Worm (Caenorhabditis elegans) whole organism, mixed stage, embryonic: ENCODE measurements around the gene K12B6.9.

ENCODE experiments used
- M03D4.4 ChIP-seq: sonication (generic microtip); optimal IDR thresholded peaks from 2 replicates; lab custom pipeline; 2017; ENCODE audit warnings: mild to moderate bottlenecking, missing genetic modification characterization, missing compliant biosample characterization
- bed-3 ChIP-seq: fragments of 200-800 bp; sonication (Bioruptor generic); optimal IDR thresholded peaks from 3 replicates; lab custom pipeline; 2018; ENCODE audit warnings: mild to moderate bottlenecking, missing genetic modification characterization, moderate library complexity, missing compliant biosample characterization
- blmp-1 ChIP-seq: fragments of 150-350 bp; optimal IDR thresholded peaks from 2 replicates; lab custom pipeline; 2014; ENCODE audit warnings: missing biosample characterization, missing genetic modification characterization
- ces-1 ChIP-seq: fragments of 150-350 bp; optimal IDR thresholded peaks from 2 replicates; lab custom pipeline; 2014; ENCODE audit warnings: missing biosample characterization, missing genetic modification reagents, missing genetic modification characterization
- drap-1 ChIP-seq: fragments of 200-800 bp; sonication (Bioruptor generic); optimal IDR thresholded peaks from 3 replicates; lab custom pipeline; 2018; ENCODE audit warnings: mild to moderate bottlenecking, missing genetic modification characterization, missing compliant biosample characterization
- elt-1 ChIP-seq: sonication (generic microtip); optimal IDR thresholded peaks from 2 replicates; lab custom pipeline; 2017; ENCODE audit warnings: missing genetic modification characterization, mild to moderate bottlenecking, missing compliant biosample characterization, antibody characterized with exemption, moderate library complexity, borderline replicate concordance; ENCODE audit not compliant: insufficient read depth
- elt-3 ChIP-seq: fragments of 150-350 bp; optimal IDR thresholded peaks from 2 replicates; lab custom pipeline; 2014; ENCODE audit warnings: missing biosample characterization, missing genetic modification characterization
- flh-1 ChIP-seq: fragments of 200-800 bp; sonication (Bioruptor generic); optimal IDR thresholded peaks from 2 replicates; lab custom pipeline; 2018; ENCODE audit warnings: mild to moderate bottlenecking, missing genetic modification characterization, moderate library complexity, missing compliant biosample characterization
- hlh-1 ChIP-seq: fragments of 150-350 bp; optimal IDR thresholded peaks from 2 replicates; lab custom pipeline; 2014; ENCODE audit warnings: missing biosample characterization, missing genetic modification reagents, missing genetic modification characterization
- lsy-2 ChIP-seq: fragments of 150-350 bp; optimal IDR thresholded peaks from 2 replicates; lab custom pipeline; 2014; ENCODE audit warnings: missing biosample characterization, missing genetic modification characterization
- mab-5 ChIP-seq: fragments of 150-350 bp; optimal IDR thresholded peaks from 2 replicates; lab custom pipeline; 2014; ENCODE audit warnings: missing biosample characterization, missing genetic modification characterization
- mep-1 ChIP-seq: fragments of 150-350 bp; optimal IDR thresholded peaks from 2 replicates; lab custom pipeline; 2017; ENCODE audit warnings: missing biosample characterization, missing genetic modification reagents, missing genetic modification characterization, inconsistent platforms
- mls-2 ChIP-seq: sonication (generic microtip); optimal IDR thresholded peaks from 2 replicates; lab custom pipeline; 2016; ENCODE audit warnings: mild to moderate bottlenecking, missing genetic modification characterization, moderate library complexity, missing compliant biosample characterization
- nhr-12 ChIP-seq: fragments of 150-350 bp; optimal IDR thresholded peaks from 2 replicates; lab custom pipeline; 2014; ENCODE audit warnings: missing biosample characterization, missing genetic modification characterization
- nhr-2 ChIP-seq: fragments of 150-350 bp; optimal IDR thresholded peaks from 2 replicates; lab custom pipeline; 2014; ENCODE audit warnings: missing biosample characterization, missing genetic modification characterization
- nhr-237 ChIP-seq: fragments of 150-350 bp; optimal IDR thresholded peaks from 2 replicates; lab custom pipeline; 2014; ENCODE audit warnings: missing biosample characterization, missing genetic modification characterization
- nhr-28 ChIP-seq: fragments of 150-350 bp; optimal IDR thresholded peaks from 2 replicates; lab custom pipeline; 2014; ENCODE audit warnings: missing biosample characterization, missing genetic modification characterization
- nhr-76 ChIP-seq: sonication (generic microtip); optimal IDR thresholded peaks from 2 replicates; lab custom pipeline; 2017; ENCODE audit warnings: missing biosample characterization, missing genetic modification characterization
- pha-4 ChIP-seq: fragments of 150-350 bp; optimal IDR thresholded peaks from 2 replicates; lab custom pipeline; 2018; ENCODE audit warnings: missing biosample characterization, missing genetic modification reagents, missing genetic modification characterization
- sem-2 ChIP-seq: fragments of 200-800 bp; sonication (Bioruptor generic); optimal IDR thresholded peaks from 2 replicates; lab custom pipeline; 2018; ENCODE audit warnings: mild to moderate bottlenecking, missing genetic modification characterization, missing compliant biosample characterization
- sptf-1 ChIP-seq: sonication (generic microtip); optimal IDR thresholded peaks from 2 replicates; lab custom pipeline; 2017; ENCODE audit warnings: mild to moderate bottlenecking, missing genetic modification characterization, moderate library complexity, missing compliant biosample characterization
- tbx-8 ChIP-seq: fragments of 200-800 bp; sonication (Bioruptor generic); optimal IDR thresholded peaks from 2 replicates; lab custom pipeline; 2018; ENCODE audit warnings: mild to moderate bottlenecking, missing genetic modification characterization, moderate library complexity, missing compliant biosample characterization
- unc-120 ChIP-seq: sonication (generic microtip); optimal IDR thresholded peaks from 2 replicates; lab custom pipeline; 2017; ENCODE audit warnings: missing genetic modification characterization, missing compliant biosample characterization; ENCODE audit not compliant: poor library complexity, severe bottlenecking
- unc-39 ChIP-seq: fragments of 150-350 bp; optimal IDR thresholded peaks from 2 replicates; lab custom pipeline; 2014; ENCODE audit warnings: missing biosample characterization, missing genetic modification characterization
- zip-8 ChIP-seq: fragments of 150-350 bp; optimal IDR thresholded peaks from 2 replicates; lab custom pipeline; 2014; ENCODE audit warnings: missing biosample characterization, missing genetic modification characterization
- ztf-11 ChIP-seq: fragments of 150-350 bp; optimal IDR thresholded peaks from 2 replicates; lab custom pipeline; 2014; ENCODE audit warnings: missing biosample characterization, missing genetic modification characterization

K12B6.9 gene

DNA sequence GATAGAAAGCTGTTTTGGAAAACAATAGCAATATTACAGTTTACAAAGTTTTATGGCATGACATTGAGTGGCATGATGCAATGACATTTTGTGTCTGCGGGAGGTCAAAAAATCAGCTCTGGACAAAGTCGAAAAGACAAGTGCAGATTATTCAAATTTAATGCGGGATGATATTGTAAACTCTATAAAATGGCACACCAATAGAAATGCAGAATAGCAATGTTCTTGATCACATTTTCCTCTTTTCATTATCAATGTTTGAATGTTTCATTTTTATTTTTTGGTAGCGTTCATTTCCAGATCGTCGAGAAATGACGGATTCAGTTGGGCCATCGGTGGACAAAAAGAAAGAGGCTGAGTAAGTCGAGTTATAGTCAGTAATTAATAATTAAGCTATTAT lies 36.4 kb upstream of the K12B6.9 start, which contains the start of gene T28C12.2:
T28C12.2 (plus strand) TSS at position 301 of the 400 bp plus-strand sequence.
- no peak for TF ChIP-seq tbx-8 (GFP tag; lab: Kevin White, UChicago)
- no peak for TF ChIP-seq bed-3 (GFP tag; lab: Kevin White, UChicago)
- no peak for TF ChIP-seq flh-1 (GFP tag; lab: Kevin White, UChicago)
- no peak for TF ChIP-seq mls-2 (tag; lab: Kevin White, UChicago)
- TF ChIP-seq nhr-237 (tag; lab: Kevin White, UChicago) = no peak
- no peak for TF ChIP-seq sem-2 (GFP tag; lab: Kevin White, UChicago)
- TF ChIP-seq pha-4 = no peak
- TF ChIP-seq unc-39 (tag; lab: Kevin White, UChicago) = no peak
- TF ChIP-seq nhr-76 (tag; lab: Kevin White, UChicago) = no peak
- no peak for TF ChIP-seq unc-120
- no peak for TF ChIP-seq zip-8
- no peak for TF ChIP-seq mep-1 (tag; lab: Kevin White, UChicago)
- TF ChIP-seq drap-1 = no peak

DNA sequence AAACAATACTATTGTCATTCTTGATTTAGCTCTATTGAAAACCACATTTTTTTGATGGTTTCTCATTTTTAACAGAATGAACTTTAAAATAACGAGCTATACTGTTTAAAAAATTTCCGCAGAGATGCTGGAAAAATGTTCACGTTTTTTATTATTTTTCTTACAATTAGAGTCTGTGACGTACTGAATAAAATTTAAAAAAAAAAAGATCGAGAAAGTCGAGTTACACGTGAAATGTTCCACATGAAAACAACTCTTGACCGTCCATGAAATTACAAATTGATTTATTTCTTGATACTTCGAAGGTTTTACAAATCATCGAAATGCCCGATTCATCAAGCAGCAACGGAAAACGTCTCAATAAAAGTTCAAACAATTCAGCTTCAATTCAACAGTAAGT lies 34.5 kb upstream of the K12B6.9 start, which contains the start of gene fbxa-202:
fbxa-202 (plus strand) TSS at position 301 of the 400 bp plus-strand sequence.
- TF ChIP-seq sptf-1 (tag; lab: Kevin White, UChicago) (no peak), zip-8 (no peak), elt-3 (tag; lab: Kevin White, UChicago) (no peak), lsy-2 (tag; lab: Kevin White, UChicago) (no peak), nhr-2 (tag; lab: Kevin White, UChicago) (no peak), pha-4 (no peak)

DNA sequence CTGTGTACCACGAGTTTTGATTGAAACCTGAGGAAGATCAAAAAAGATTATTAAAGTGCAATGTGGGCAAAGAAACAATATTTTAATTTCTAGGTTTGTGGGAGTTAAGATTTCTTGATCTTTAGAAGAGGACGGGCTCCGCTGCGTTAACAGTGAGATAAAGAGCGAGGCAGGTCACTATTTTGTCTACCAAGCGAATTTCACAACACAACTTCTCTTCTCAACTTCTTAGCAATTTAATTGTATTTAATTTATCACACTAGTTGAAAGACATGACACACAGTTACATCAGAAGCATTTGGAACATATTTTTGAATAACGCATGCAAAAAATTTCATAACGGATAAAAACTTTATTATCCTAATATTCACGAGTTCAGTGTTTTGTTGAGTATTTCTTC lies 33.9 kb upstream of the K12B6.9 start:
- TF ChIP-seq blmp-1 (tag; lab: Kevin White, UChicago) = no peak
- no peak for TF ChIP-seq hlh-1
- TF ChIP-seq ztf-11 (tag; lab: Kevin White, UChicago) = no peak
- TF ChIP-seq tbx-8 (GFP tag; lab: Kevin White, UChicago) = no peak
- no peak for TF ChIP-seq mab-5 (tag; lab: Kevin White, UChicago)
- no peak for TF ChIP-seq nhr-2 (tag; lab: Kevin White, UChicago)
- no peak for TF ChIP-seq nhr-12 (tag; lab: Kevin White, UChicago)
- TF ChIP-seq zip-8 = no peak
- no peak for TF ChIP-seq drap-1
- TF ChIP-seq elt-3 (tag; lab: Kevin White, UChicago) = no peak
- TF ChIP-seq mls-2 (tag; lab: Kevin White, UChicago) = no peak
- no peak for TF ChIP-seq lsy-2 (tag; lab: Kevin White, UChicago)
- TF ChIP-seq ces-1 = no peak
- TF ChIP-seq pha-4 = no peak
- no peak for TF ChIP-seq bed-3 (GFP tag; lab: Kevin White, UChicago)
- no peak for TF ChIP-seq nhr-28 (tag; lab: Kevin White, UChicago)

DNA sequence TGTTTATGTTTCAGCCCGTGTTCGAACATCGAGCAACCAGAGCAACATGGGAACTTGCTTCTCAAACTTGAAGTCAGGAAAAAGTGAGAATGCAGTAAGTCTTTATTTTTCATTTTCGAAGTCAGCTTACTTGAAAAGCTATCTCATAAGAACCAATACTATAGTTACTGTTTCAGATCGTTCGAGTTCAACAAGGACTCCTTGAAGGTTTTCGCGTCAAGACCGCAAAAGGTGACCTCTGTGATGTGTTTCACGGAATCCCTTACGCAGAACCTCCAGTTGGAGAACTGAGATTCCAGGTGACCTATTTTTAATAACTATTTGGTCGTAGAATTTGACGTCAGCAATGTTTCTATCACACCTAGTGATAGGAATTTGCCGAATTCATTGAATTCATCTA lies 31.1 kb upstream of the K12B6.9 start:
- no peak for TF ChIP-seq mls-2 (tag; lab: Kevin White, UChicago)
- no peak for TF ChIP-seq sptf-1 (tag; lab: Kevin White, UChicago)
- TF ChIP-seq, all 35 proteins: peak for 0

DNA sequence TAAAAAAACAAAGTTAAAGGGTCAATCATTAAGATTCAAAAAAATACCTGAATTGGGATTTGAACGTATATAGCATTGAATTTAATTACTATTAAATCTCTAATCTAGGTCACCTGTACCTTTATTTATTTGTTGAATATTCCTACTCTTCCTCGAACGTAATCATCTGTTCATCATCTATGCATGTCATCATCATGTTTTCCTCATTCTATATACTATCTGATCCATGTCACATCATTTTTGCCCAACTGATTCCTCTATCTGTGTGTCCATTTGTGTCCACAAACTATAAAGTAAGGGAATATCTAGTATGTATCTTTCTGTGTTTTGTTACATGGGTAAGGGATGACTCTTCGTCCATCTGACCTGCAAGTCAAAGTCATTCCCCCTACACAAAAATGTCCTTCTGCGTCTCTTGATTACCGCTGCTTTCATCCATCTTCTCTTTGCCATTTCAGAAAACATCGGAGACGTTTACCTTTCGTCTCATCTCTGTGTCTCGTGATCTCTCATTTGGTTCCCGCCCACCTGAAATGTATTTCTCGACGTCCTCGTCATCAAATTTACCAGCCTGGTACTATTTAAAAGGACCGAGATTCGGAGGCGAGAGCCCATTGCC lies 30.4 kb upstream of the K12B6.9 start:
- TF ChIP-seq unc-120 (no peak), elt-1 (tag; lab: Kevin White, UChicago) (peak; percentile 29), sptf-1 (tag; lab: Kevin White, UChicago) (no peak), nhr-76 (tag; lab: Kevin White, UChicago) (no peak), M03D4.4 (no peak)

DNA sequence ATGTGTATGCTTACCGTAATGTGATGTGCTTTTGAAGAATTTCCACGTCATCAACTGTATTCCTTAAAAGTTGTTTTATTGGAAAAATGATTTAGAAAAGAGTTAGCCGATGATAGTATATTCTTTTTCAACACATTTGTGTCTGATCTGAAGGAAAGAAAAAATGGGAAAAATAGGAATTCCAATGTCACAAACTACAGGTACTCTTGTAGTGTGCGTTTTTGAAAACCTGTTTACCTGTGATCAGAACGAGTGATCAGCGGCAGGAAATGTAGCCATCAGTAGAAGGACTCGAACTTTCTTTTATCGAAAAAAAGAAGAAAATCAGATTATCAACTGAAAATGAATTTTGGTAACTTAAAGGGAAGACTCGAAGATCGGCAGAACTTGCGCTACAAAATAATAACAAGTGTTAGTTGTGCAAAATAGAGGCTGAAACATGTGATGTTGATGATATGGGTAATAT lies 29.3 kb upstream of the K12B6.9 start, which contains the start of gene T28C12.15:
T28C12.15 (minus strand) TSS at position 51 of the 466 bp plus-strand sequence.
- TF ChIP-seq unc-120 = no peak
- TF ChIP-seq sptf-1 (tag; lab: Kevin White, UChicago) = no peak
- TF ChIP-seq sem-2 (GFP tag; lab: Kevin White, UChicago) = no peak
- no peak for TF ChIP-seq nhr-2 (tag; lab: Kevin White, UChicago)
- no peak for TF ChIP-seq pha-4
- TF ChIP-seq tbx-8 (GFP tag; lab: Kevin White, UChicago) = no peak
- no peak for TF ChIP-seq M03D4.4
- no peak for TF ChIP-seq nhr-76 (tag; lab: Kevin White, UChicago)
- TF ChIP-seq, all 35 proteins: peak for 0
